Fruit fly (Drosophila melanogaster): ENCODE results near the gene Tsp97E.

DNA sequence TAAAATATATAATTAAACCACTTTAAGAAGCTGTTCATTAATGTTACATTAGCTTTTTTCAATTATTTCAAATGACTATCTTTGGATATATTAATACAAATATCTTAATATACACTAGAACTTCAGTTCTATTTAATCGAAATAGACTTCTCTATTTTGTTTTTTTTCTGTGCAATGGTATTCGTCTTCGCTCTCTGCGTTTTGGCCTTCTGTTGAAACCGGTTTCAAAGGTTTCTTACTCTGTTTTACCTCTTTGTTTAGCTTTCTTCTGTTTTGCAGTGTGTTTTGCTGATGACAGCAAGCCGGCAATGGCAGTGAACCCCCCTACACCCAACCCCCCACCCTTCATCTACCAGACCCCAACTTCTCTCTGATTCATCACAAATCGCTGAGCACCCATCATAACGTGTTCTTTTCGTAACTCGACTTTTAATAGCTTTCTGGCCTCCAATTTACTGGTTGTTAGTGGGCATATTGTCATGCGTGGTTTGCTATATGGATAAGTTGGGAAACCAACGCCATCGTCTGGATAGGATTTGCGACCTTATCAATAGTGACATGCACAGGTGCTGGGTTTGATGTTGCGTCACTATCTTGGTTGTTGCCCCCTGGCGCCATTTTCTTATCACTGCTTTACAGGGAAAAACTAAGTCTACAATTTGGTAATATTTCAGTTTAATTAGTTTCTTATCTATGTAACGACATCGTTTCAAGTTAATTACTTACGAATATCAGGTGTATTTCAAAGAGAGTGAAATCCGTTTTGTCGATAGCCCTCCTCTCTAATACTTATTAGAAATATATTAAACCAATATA, 4.4 kb upstream of the Tsp97E start:
- TF ChIP-seq Dll (optimal IDR thresholded peaks at IDR 0.05) (no peak), pan (optimal IDR thresholded peaks at IDR 0.05) (no peak)
